Worm (Caenorhabditis elegans) whole organism, L3 larva: ENCODE measurements around the gene srab-10.
A peak's percentile ranks its signal among the peaks of the same experiment; 100 is the strongest.

Experiments
- R02D3.7 ChIP-seq: fragments of 150-350 bp; optimal IDR thresholded peaks from 2 replicates; lab custom pipeline; 2014; ENCODE audit warnings: missing biosample characterization, missing genetic modification characterization
- ZK546.5 ChIP-seq: sonication (generic microtip); optimal IDR thresholded peaks from 2 replicates; lab custom pipeline; 2017; ENCODE audit warnings: missing biosample characterization, missing genetic modification characterization
- aly-2 ChIP-seq: fragments of 150-350 bp; optimal IDR thresholded peaks from 2 replicates; lab custom pipeline; 2014; ENCODE audit warnings: missing biosample characterization, missing genetic modification characterization
- ama-1 ChIP-seq: fragments of 150-350 bp; optimal IDR thresholded peaks from 2 replicates; lab custom pipeline; 2018
- ceh-16 ChIP-seq: sonication (generic microtip); optimal IDR thresholded peaks from 2 replicates; lab custom pipeline; 2017; ENCODE audit warnings: missing biosample characterization, missing genetic modification characterization
- ceh-28 ChIP-seq: fragments of 150-350 bp; optimal IDR thresholded peaks from 2 replicates; lab custom pipeline; 2014; ENCODE audit warnings: missing biosample characterization, missing genetic modification reagents, missing genetic modification characterization
- ceh-82 ChIP-seq: fragments of 150-350 bp; optimal IDR thresholded peaks from 2 replicates; lab custom pipeline; 2014; ENCODE audit warnings: missing biosample characterization, missing genetic modification characterization
- egl-27 ChIP-seq: sonication (generic microtip); optimal IDR thresholded peaks from 4 replicates; lab custom pipeline; 2017; ENCODE audit warnings: missing biosample characterization, missing genetic modification reagents, missing genetic modification characterization
- egl-5 ChIP-seq: fragments of 150-350 bp; optimal IDR thresholded peaks from 2 replicates; lab custom pipeline; 2017; ENCODE audit warnings: missing biosample characterization, missing genetic modification reagents, missing genetic modification characterization, inconsistent platforms
- elt-1 ChIP-seq: fragments of 150-350 bp; optimal IDR thresholded peaks from 2 replicates; lab custom pipeline; 2014; ENCODE audit warnings: missing biosample characterization, missing genetic modification characterization
- elt-2 ChIP-seq: sonication (generic microtip); optimal IDR thresholded peaks from 2 replicates; lab custom pipeline; 2016; ENCODE audit warnings: missing genetic modification reagents, mild to moderate bottlenecking, missing genetic modification characterization, missing compliant biosample characterization
- fkh-10 ChIP-seq: sonication (generic microtip); optimal IDR thresholded peaks from 2 replicates; lab custom pipeline; 2017; ENCODE audit warnings: missing biosample characterization, missing genetic modification reagents, missing genetic modification characterization
- fkh-2 ChIP-seq: fragments of 150-350 bp; optimal IDR thresholded peaks from 2 replicates; lab custom pipeline; 2014; ENCODE audit warnings: missing biosample characterization, missing genetic modification reagents, missing genetic modification characterization
- fos-1 ChIP-seq: fragments of 150-350 bp; optimal IDR thresholded peaks from 2 replicates; lab custom pipeline; 2014; ENCODE audit warnings: missing biosample characterization, missing genetic modification characterization
- jun-1 ChIP-seq: fragments of 150-350 bp; optimal IDR thresholded peaks from 2 replicates; lab custom pipeline; 2014; ENCODE audit warnings: missing biosample characterization, missing genetic modification reagents, missing genetic modification characterization
- lin-15B ChIP-seq: fragments of 150-350 bp; optimal IDR thresholded peaks from 2 replicates; lab custom pipeline; 2014; ENCODE audit warnings: missing biosample characterization, missing genetic modification characterization
- lin-39 ChIP-seq: fragments of 150-350 bp; optimal IDR thresholded peaks from 2 replicates; lab custom pipeline; 2018; ENCODE audit warnings: missing biosample characterization, missing genetic modification reagents, missing genetic modification characterization
- lsy-12 ChIP-seq: sonication (generic microtip); optimal IDR thresholded peaks from 2 replicates; lab custom pipeline; 2016; ENCODE audit warnings: mild to moderate bottlenecking, missing genetic modification characterization, missing compliant biosample characterization
- nfya-1 ChIP-seq: sonication (generic microtip); optimal IDR thresholded peaks from 2 replicates; lab custom pipeline; 2017; ENCODE audit warnings: missing genetic modification characterization, mild to moderate bottlenecking, missing compliant biosample characterization, antibody characterized with exemption, moderate library complexity; ENCODE audit not compliant: insufficient read depth
- nhr-11 ChIP-seq: fragments of 150-350 bp; optimal IDR thresholded peaks from 2 replicates; lab custom pipeline; 2014; ENCODE audit warnings: missing biosample characterization, missing genetic modification characterization
- nhr-237 ChIP-seq: fragments of 150-350 bp; optimal IDR thresholded peaks from 2 replicates; lab custom pipeline; 2014; ENCODE audit warnings: missing biosample characterization, missing genetic modification characterization
- nhr-25 ChIP-seq: sonication (generic microtip); optimal IDR thresholded peaks from 2 replicates; lab custom pipeline; 2017; ENCODE audit warnings: missing biosample characterization, missing genetic modification characterization
- nhr-43 ChIP-seq: sonication (generic microtip); optimal IDR thresholded peaks from 2 replicates; lab custom pipeline; 2016; ENCODE audit warnings: mild to moderate bottlenecking, missing genetic modification characterization, missing compliant biosample characterization; ENCODE audit not compliant: poor library complexity, severe bottlenecking
- nhr-67 ChIP-seq: fragments of 150-350 bp; optimal IDR thresholded peaks from 2 replicates; lab custom pipeline; 2014; ENCODE audit warnings: missing biosample characterization, missing genetic modification characterization
- nhr-76 ChIP-seq: fragments of 150-350 bp; sonication (generic microtip); optimal IDR thresholded peaks from 5 replicates; lab custom pipeline; 2014; ENCODE audit warnings: missing biosample characterization, missing genetic modification characterization
- nhr-77 ChIP-seq: fragments of 150-350 bp; optimal IDR thresholded peaks from 2 replicates; lab custom pipeline; 2014; ENCODE audit warnings: missing biosample characterization, missing genetic modification characterization
- pqm-1 ChIP-seq: fragments of 150-350 bp; optimal IDR thresholded peaks from 2 replicates; lab custom pipeline; 2017; ENCODE audit warnings: missing biosample characterization, missing genetic modification characterization, inconsistent platforms
- snpc-4 ChIP-seq: fragments of 150-350 bp; optimal IDR thresholded peaks from 2 replicates; lab custom pipeline; 2014; ENCODE audit warnings: missing biosample characterization, missing genetic modification characterization
- tbx-2 ChIP-seq: sonication (generic microtip); optimal IDR thresholded peaks from 2 replicates; lab custom pipeline; 2016; ENCODE audit warnings: mild to moderate bottlenecking, missing genetic modification characterization, missing compliant biosample characterization
- unc-62 ChIP-seq: fragments of 150-350 bp; sonication (generic microtip); optimal IDR thresholded peaks from 4 replicates; lab custom pipeline; 2014; ENCODE audit warnings: missing biosample characterization, missing genetic modification reagents, missing genetic modification characterization
- zag-1 ChIP-seq: fragments of 150-350 bp; optimal IDR thresholded peaks from 2 replicates; lab custom pipeline; 2014; ENCODE audit warnings: missing biosample characterization, missing genetic modification characterization
- ztf-11 ChIP-seq: fragments of 150-350 bp; optimal IDR thresholded peaks from 2 replicates; lab custom pipeline; 2014; ENCODE audit warnings: missing biosample characterization, missing genetic modification characterization
- ztf-4 ChIP-seq: fragments of 150-350 bp; optimal IDR thresholded peaks from 2 replicates; lab custom pipeline; 2014; ENCODE audit warnings: missing biosample characterization, missing genetic modification characterization

Gene srab-10

ce11 chrV:3124912-3125311, 19.5 kb downstream of the srab-10 start, which contains the start of gene Y73C8C.12:
Gene Y73C8C.12, plus strand, starts transcription at chrV:3125212.
- TF ChIP-seq fos-1 (tag; lab: Kevin White, UChicago) (no peak), ztf-4 (no peak), ama-1 (no peak)
- TF ChIP-seq, all 47 proteins: peak for 0

- TF ChIP-seq nhr-76 (tag; lab: Kevin White, UChicago): no peak
- no peak for TF ChIP-seq nhr-67 (tag; lab: Kevin White, UChicago)
- TF ChIP-seq zag-1 (tag; lab: Kevin White, UChicago): no peak
- no peak for TF ChIP-seq jun-1 (tag; lab: Kevin White, UChicago)
- no peak for TF ChIP-seq tbx-2
- TF ChIP-seq lsy-12 (tag; lab: Kevin White, UChicago): no peak
- TF ChIP-seq ceh-28 (tag; lab: Kevin White, UChicago): no peak
- no peak for TF ChIP-seq ZK546.5 (tag; lab: Kevin White, UChicago)
- no peak for TF ChIP-seq ceh-16 (tag; lab: Kevin White, UChicago)
- TF ChIP-seq nhr-77 (tag; lab: Kevin White, UChicago): no peak
- TF ChIP-seq fkh-10: no peak
- no peak for TF ChIP-seq egl-27 (tag; lab: Kevin White, UChicago)
- no peak for TF ChIP-seq nfya-1
Measured at ce11 chrV:3122403-3122802, 22.0 kb downstream of the srab-10 start.

ce11 chrV:3121743-3122142, 22.7 kb downstream of the srab-10 start, which contains the start of gene srt-56:
Gene srt-56, minus strand, starts transcription at chrV:3121843.
- no peak for TF ChIP-seq nhr-77 (tag; lab: Kevin White, UChicago)

- TF ChIP-seq pqm-1 (tag; lab: Kevin White, UChicago) (peak; percentile 19), ztf-4 (no peak), fkh-2 (tag; lab: Kevin White, UChicago) (no peak), egl-5 (tag; lab: Kevin White, UChicago) (no peak), fkh-10 (no peak), elt-2 (tag; lab: Kevin White, UChicago) (peak; percentile 47), aly-2 (tag; lab: Kevin White, UChicago) (no peak), snpc-4 (tag; lab: Kevin White, UChicago) (no peak), ceh-82 (tag; lab: Kevin White, UChicago) (no peak)
Measured at ce11 chrV:3119185-3119584, 25.2 kb downstream of the srab-10 start.

ce11 chrV:3118167-3118566, 26.2 kb downstream of the srab-10 start, which contains the start of gene clec-210:
Gene clec-210, plus strand, starts transcription at chrV:3118377.
- no peak for TF ChIP-seq nhr-11
- TF ChIP-seq pqm-1 (tag; lab: Kevin White, UChicago): peak; percentile 42
- no peak for TF ChIP-seq nhr-25 (tag; lab: Kevin White, UChicago)
- TF ChIP-seq elt-2 (tag; lab: Kevin White, UChicago): peak; percentile 55
- no peak for TF ChIP-seq lin-15B
- TF ChIP-seq, all 47 proteins: peak for 2

- TF ChIP-seq lin-39 (no peak), aly-2 (tag; lab: Kevin White, UChicago) (no peak), nhr-43 (tag; lab: Kevin White, UChicago) (no peak), ztf-11 (tag; lab: Kevin White, UChicago) (no peak), egl-27 (tag; lab: Kevin White, UChicago) (no peak)
Measured at ce11 chrV:3114973-3115372, 29.4 kb downstream of the srab-10 start, which contains the start of gene Y73C8C.3. Gene Y73C8C.3, plus strand, starts transcription at chrV:3115273.

ce11 chrV:3113751-3114150, 30.6 kb downstream of the srab-10 start, which contains the start of gene Y73C8C.8:
Gene Y73C8C.8, minus strand, starts transcription at chrV:3113851.
- TF ChIP-seq nhr-237 (tag; lab: Kevin White, UChicago) (no peak), elt-1 (no peak), R02D3.7 (tag; lab: Kevin White, UChicago) (no peak), lin-15B (no peak), unc-62 (GFP tag; lab: Kevin White, UChicago) (no peak), ztf-11 (tag; lab: Kevin White, UChicago) (no peak)
